Fruit fly (Drosophila melanogaster) whole organism, embryonic: ENCODE results near the gene Rab23.
A peak's percentile ranks its signal among the peaks of the same experiment; 100 is the strongest.

Source experiments
- ATbp ChIP-seq: fragments of 200-800 bp; sonication (Bioruptor generic); optimal IDR thresholded peaks from 2 replicates; lab custom pipeline; 2017; ENCODE audit warnings: missing biosample characterization, mild to moderate bottlenecking, missing genetic modification characterization, missing genetic modification reagents
- Abd-B ChIP-seq: fragments of 200-800 bp; sonication (Bioruptor generic); optimal IDR thresholded peaks from 2 replicates; lab custom pipeline; 2018; ENCODE audit warnings: missing biosample characterization, mild to moderate bottlenecking, missing genetic modification characterization, moderate library complexity
- Awh ChIP-seq: fragments of 200-800 bp; sonication (Bioruptor generic); IDR thresholded peaks from 2 replicates; pipeline ENCODE4, ENCODE4 v1.3.6; 2022; ENCODE audit warnings: missing biosample characterization, missing genetic modification characterization
- C15 ChIP-seq: fragments of 200-800 bp; sonication (Bioruptor generic); IDR thresholded peaks from 3 replicates; pipeline ENCODE4 v1.3.6; 2022; ENCODE audit warnings: missing biosample characterization, missing genetic modification characterization
- CG10267 ChIP-seq: fragments of 200-800 bp; sonication (Bioruptor generic); optimal IDR thresholded peaks from 2 replicates; lab custom pipeline; 2018; ENCODE audit warnings: missing biosample characterization, mild to moderate bottlenecking, missing genetic modification characterization, moderate library complexity
- CG10959 ChIP-seq: fragments of 200-800 bp; sonication (Bioruptor generic); IDR thresholded peaks from 2 replicates; pipeline ENCODE4 v1.3.6; 2022; ENCODE audit warnings: missing biosample characterization, missing genetic modification characterization
- CG11085 ChIP-seq: fragments of 200-800 bp; sonication (Bioruptor generic); IDR thresholded peaks from 2 replicates; pipeline ENCODE4 v1.3.6; 2022; ENCODE audit warnings: missing biosample characterization, missing genetic modification characterization
- CG12155 ChIP-seq: fragments of 200-800 bp; sonication (Bioruptor generic); optimal IDR thresholded peaks from 3 replicates; lab custom pipeline; 2016; ENCODE audit warnings: missing biosample characterization, missing genetic modification characterization
- CG12659 ChIP-seq: fragments of 200-800 bp; sonication (Bioruptor generic); optimal IDR thresholded peaks from 3 replicates; lab custom pipeline; 2017; ENCODE audit warnings: mild to moderate bottlenecking, missing biosample characterization, missing genetic modification reagents, missing genetic modification characterization
- CG2120 ChIP-seq: fragments of 200-800 bp; sonication (Bioruptor generic); optimal IDR thresholded peaks from 3 replicates; lab custom pipeline; 2016; ENCODE audit warnings: missing biosample characterization, missing genetic modification characterization
- CG31224 ChIP-seq: fragments of 200-800 bp; sonication (Bioruptor generic); IDR thresholded peaks from 2 replicates; pipeline ENCODE4 v1.3.6; 2022; ENCODE audit warnings: missing biosample characterization, missing genetic modification characterization
- CG3281 ChIP-seq: fragments of 200-800 bp; sonication (Bioruptor generic); optimal IDR thresholded peaks from 3 replicates; lab custom pipeline; 2017; ENCODE audit warnings: missing biosample characterization, mild to moderate bottlenecking, missing genetic modification characterization
- CG4282 ChIP-seq: fragments of 200-800 bp; sonication (Bioruptor generic); optimal IDR thresholded peaks from 2 replicates; lab custom pipeline; 2016; ENCODE audit warnings: missing biosample characterization, missing genetic modification characterization
- CG4328 ChIP-seq: fragments of 200-800 bp; sonication (Bioruptor generic); optimal IDR thresholded peaks from 3 replicates; lab custom pipeline; 2017; ENCODE audit warnings: missing biosample characterization, missing genetic modification reagents, missing genetic modification characterization
- CG4360 ChIP-seq: fragments of 200-800 bp; sonication (Bioruptor generic); IDR thresholded peaks from 2 replicates; pipeline ENCODE4 v1.3.6; 2022; ENCODE audit warnings: missing biosample characterization, missing genetic modification characterization
- CG7556 ChIP-seq: fragments of 200-800 bp; sonication (Bioruptor generic); optimal IDR thresholded peaks from 2 replicates; lab custom pipeline; 2017; ENCODE audit warnings: missing biosample characterization, mild to moderate bottlenecking, missing genetic modification characterization
- CG7928 ChIP-seq: fragments of 200-800 bp; sonication (Bioruptor generic); optimal IDR thresholded peaks from 2 replicates; lab custom pipeline; 2017; ENCODE audit warnings: missing biosample characterization, mild to moderate bottlenecking, missing genetic modification characterization
- CG8290 ChIP-seq, 3 experiments: fragments of 200-800 bp; sonication (Bioruptor generic); optimal IDR thresholded peaks; 2 replicates each; lab custom pipeline; 2016 to 2019; ENCODE audit warnings: missing biosample characterization in 3 of 3, missing genetic modification characterization in 3 of 3, mild to moderate bottlenecking in 2 of 3, moderate library complexity in 1 of 3
- Dip3 ChIP-seq: fragments of 200-800 bp; sonication (Bioruptor generic); optimal IDR thresholded peaks from 3 replicates; lab custom pipeline; 2016; ENCODE audit warnings: missing biosample characterization, missing genetic modification characterization
- E2f2 ChIP-seq: fragments of 200-800 bp; sonication (Bioruptor generic); IDR thresholded peaks from 2 replicates; pipeline ENCODE4 v1.3.6; 2022; ENCODE audit warnings: missing biosample characterization, missing genetic modification characterization
- Fer3 ChIP-seq: fragments of 200-800 bp; sonication (Bioruptor generic); optimal IDR thresholded peaks from 2 replicates; lab custom pipeline; 2018; ENCODE audit warnings: missing biosample characterization, mild to moderate bottlenecking, missing genetic modification characterization, moderate library complexity
- H15 ChIP-seq: fragments of 200-800 bp; sonication (Bioruptor generic); IDR thresholded peaks from 3 replicates; pipeline ENCODE4 v1.3.6; 2022; ENCODE audit warnings: missing biosample characterization, missing genetic modification characterization
- HLH4C ChIP-seq: fragments of 200-800 bp; sonication (Bioruptor generic); IDR thresholded peaks from 3 replicates; pipeline ENCODE4 v1.3.6; 2022; ENCODE audit warnings: missing biosample characterization, missing genetic modification characterization; ENCODE audit not compliant: partially characterized antibody
- Hmr ChIP-seq: fragments of 200-800 bp; sonication (Bioruptor generic); optimal IDR thresholded peaks from 3 replicates; lab custom pipeline; 2017; ENCODE audit warnings: mild to moderate bottlenecking, missing biosample characterization, missing genetic modification reagents, missing genetic modification characterization
- Hsf ChIP-seq: fragments of 200-800 bp; sonication (Bioruptor generic); optimal IDR thresholded peaks from 3 replicates; lab custom pipeline; 2016; ENCODE audit warnings: missing biosample characterization, missing genetic modification characterization
- Mrtf ChIP-seq: fragments of 200-800 bp; sonication (Bioruptor generic); IDR thresholded peaks from 3 replicates; pipeline ENCODE4 v1.3.6; 2022; ENCODE audit warnings: missing biosample characterization, missing genetic modification characterization
- NC2β ChIP-seq: fragments of 200-800 bp; sonication (Bioruptor generic); optimal IDR thresholded peaks from 2 replicates; lab custom pipeline; 2016; ENCODE audit warnings: missing biosample characterization, missing genetic modification characterization
- NK7.1 ChIP-seq: fragments of 200-800 bp; sonication (Bioruptor generic); optimal IDR thresholded peaks from 3 replicates; lab custom pipeline; 2016; ENCODE audit warnings: missing biosample characterization, missing genetic modification characterization
- Nf-YC ChIP-seq: fragments of 200-800 bp; optimal IDR thresholded peaks from 3 replicates; lab custom pipeline; 2019; ENCODE audit warnings: missing biosample characterization, mild to moderate bottlenecking, missing genetic modification characterization, moderate library complexity
- PHDP ChIP-seq: fragments of 200-800 bp; sonication (Bioruptor generic); optimal IDR thresholded peaks from 3 replicates; lab custom pipeline; 2018; ENCODE audit warnings: missing biosample characterization, mild to moderate bottlenecking, missing genetic modification characterization, moderate library complexity
- Ravus ChIP-seq: fragments of 200-800 bp; sonication (Bioruptor generic); IDR thresholded peaks from 2 replicates; pipeline ENCODE4 v1.3.6; 2022; ENCODE audit warnings: missing biosample characterization, missing genetic modification characterization
- Sox100B ChIP-seq: fragments of 200-800 bp; sonication (Bioruptor generic); optimal IDR thresholded peaks from 3 replicates; lab custom pipeline; 2018; ENCODE audit warnings: missing biosample characterization, mild to moderate bottlenecking, missing genetic modification characterization
- bigmax ChIP-seq: fragments of 200-800 bp; sonication (Bioruptor generic); optimal IDR thresholded peaks from 2 replicates; lab custom pipeline; 2018; ENCODE audit warnings: missing biosample characterization, mild to moderate bottlenecking, missing genetic modification characterization
- chm ChIP-seq: fragments of 200-800 bp; sonication (Bioruptor generic); IDR thresholded peaks from 2 replicates; pipeline ENCODE4 v1.3.6; 2022; ENCODE audit warnings: missing biosample characterization, missing genetic modification characterization
- ci ChIP-seq: fragments of 200-800 bp; sonication (Bioruptor generic); IDR thresholded peaks from 3 replicates; pipeline ENCODE4 v1.3.6; 2022; ENCODE audit warnings: missing biosample characterization, missing genetic modification characterization
- ewg ChIP-seq: fragments of 200-800 bp; sonication (Bioruptor generic); optimal IDR thresholded peaks from 3 replicates; lab custom pipeline; 2017; ENCODE audit warnings: mild to moderate bottlenecking, missing biosample characterization, missing genetic modification reagents, missing genetic modification characterization
- hb ChIP-seq: fragments of 200-800 bp; sonication (Bioruptor generic); IDR thresholded peaks from 3 replicates; pipeline ENCODE4 v1.3.6; 2022; ENCODE audit warnings: missing biosample characterization, missing genetic modification characterization; ENCODE audit not compliant: partially characterized antibody
- hbn ChIP-seq: fragments of 200-800 bp; sonication (Bioruptor generic); IDR thresholded peaks from 2 replicates; pipeline ENCODE4 v1.3.6; 2022; ENCODE audit warnings: missing biosample characterization, missing genetic modification characterization; ENCODE audit not compliant: partially characterized antibody
- hth ChIP-seq: fragments of >200 bp; optimal IDR thresholded peaks from 2 replicates; lab custom pipeline; 2017; ENCODE audit warnings: inconsistent platforms
- maf-S ChIP-seq: fragments of 200-800 bp; sonication (Bioruptor generic); optimal IDR thresholded peaks from 2 replicates; lab custom pipeline; 2016; ENCODE audit warnings: missing biosample characterization, missing genetic modification characterization
- nerfin-1 ChIP-seq: fragments of 200-800 bp; sonication (Bioruptor generic); optimal IDR thresholded peaks from 3 replicates; lab custom pipeline; 2019; ENCODE audit warnings: missing biosample characterization, mild to moderate bottlenecking, missing genetic modification characterization, moderate library complexity
- onecut ChIP-seq: fragments of 200-800 bp; sonication (Bioruptor generic); IDR thresholded peaks from 2 replicates; pipeline ENCODE4 v1.3.6; 2022; ENCODE audit warnings: missing biosample characterization, missing genetic modification characterization
- pum ChIP-seq: fragments of 200-800 bp; sonication (Bioruptor generic); optimal IDR thresholded peaks from 2 replicates; lab custom pipeline; 2016; ENCODE audit warnings: missing biosample characterization, missing genetic modification characterization
- schlank ChIP-seq: fragments of 200-800 bp; sonication (Bioruptor generic); optimal IDR thresholded peaks from 2 replicates; lab custom pipeline; 2018; ENCODE audit warnings: missing biosample characterization, mild to moderate bottlenecking, missing genetic modification characterization
- sima ChIP-seq: fragments of 200-800 bp; sonication (Bioruptor generic); optimal IDR thresholded peaks from 2 replicates; lab custom pipeline; 2016; ENCODE audit warnings: missing biosample characterization, missing genetic modification characterization
- sisA ChIP-seq: fragments of 200-800 bp; sonication (Bioruptor generic); IDR thresholded peaks from 2 replicates; pipeline ENCODE4 v1.3.6; 2022; ENCODE audit warnings: missing biosample characterization, missing genetic modification characterization
- trh ChIP-seq: fragments of 200-800 bp; sonication (Bioruptor generic); optimal IDR thresholded peaks from 2 replicates; lab custom pipeline; 2016; ENCODE audit warnings: missing biosample characterization, missing genetic modification characterization
- vfl ChIP-seq: fragments of 200-800 bp; sonication (Bioruptor generic); optimal IDR thresholded peaks from 2 replicates; lab custom pipeline; 2016; ENCODE audit warnings: missing biosample characterization, missing genetic modification characterization

Gene Rab23

dm6 chr3R:5668928-5669739 is 16.1 kb downstream of the Rab23 start, which contains the start of the genes Xe7 and Atg17 (continued):
- TF ChIP-seq hbn: no peak
- TF ChIP-seq CG12659: peak; percentile 94
- peak; percentile 60 for TF ChIP-seq CG10959 (GFP tag; lab: Robert Waterston, UW)
- no peak for TF ChIP-seq bigmax
- peak; percentile 82 for TF ChIP-seq nerfin-1 (tag; lab: Kevin White, UChicago)
- peak; percentile 90 for TF ChIP-seq CG11085 (GFP tag; lab: Robert Waterston, UW)
- TF ChIP-seq CG4282 (GFP tag; lab: Kevin White, UChicago): peak; percentile 61
- peak; percentile 84 for TF ChIP-seq maf-S (GFP tag; lab: Kevin White, UChicago)
- TF ChIP-seq ewg: peak; percentile 80
- peak; percentile 87 for TF ChIP-seq CG10267 (tag; lab: Kevin White, UChicago)
- peak; percentile 87 for TF ChIP-seq Nf-YC (tag; lab: Kevin White, UChicago)
- peak; percentile 92 for TF ChIP-seq trh (GFP tag; lab: Kevin White, UChicago)
- TF ChIP-seq CG3281 (GFP tag; lab: Kevin White, UChicago): peak; percentile 88
- no peak for TF ChIP-seq CG4360 (GFP tag; lab: Robert Waterston, UW)
- peak; percentile 87 for TF ChIP-seq H15 (GFP tag; lab: Robert Waterston, UW)
- TF ChIP-seq Sox100B (GFP tag; lab: Kevin White, UChicago): peak; percentile 89
- TF ChIP-seq E2f2 (GFP tag; lab: Robert Waterston, UW): peak; percentile 64
- peak; percentile 97 for TF ChIP-seq CG2120 (GFP tag; lab: Kevin White, UChicago)
- TF ChIP-seq hb (GFP tag; lab: Robert Waterston, UW): peak; percentile 60; the same call in 1 of the 3 replicates
- TF ChIP-seq hth: no peak
- TF ChIP-seq pum (GFP tag; lab: Kevin White, UChicago): peak; percentile 90
- TF ChIP-seq onecut (GFP tag; lab: Robert Waterston, UW): peak; percentile 56; the same call in 1 of the 2 replicates
- peak; percentile 58 for TF ChIP-seq HLH4C (GFP tag; lab: Robert Waterston, UW)
- peak; percentile 87 for TF ChIP-seq CG31224 (GFP tag; lab: Robert Waterston, UW)
- TF ChIP-seq schlank (tag; lab: Kevin White, UChicago): peak; percentile 81
- peak; percentile 83 for TF ChIP-seq CG7556 (GFP tag; lab: Kevin White, UChicago)
- TF ChIP-seq CG7928: peak; percentile 74
- peak; percentile 67 for TF ChIP-seq Awh
- peak; percentile 80 for TF ChIP-seq NC2β (GFP tag; lab: Kevin White, UChicago)
- TF ChIP-seq Fer3 (tag; lab: Kevin White, UChicago): peak; percentile 92
- TF ChIP-seq Mrtf: peak; percentile 89; the same call in 2 of the 3 replicates
- peak; percentile 96 for TF ChIP-seq Abd-B (GFP tag; lab: Kevin White, UChicago)
- TF ChIP-seq NK7.1 (GFP tag; lab: Kevin White, UChicago): peak; percentile 52
- TF ChIP-seq ci (GFP tag; lab: Robert Waterston, UW): peak; percentile 80
- peak; percentile 93 for TF ChIP-seq Dip3 (GFP tag; lab: Kevin White, UChicago)
- peak; percentile 95 for TF ChIP-seq Hsf (GFP tag; lab: Kevin White, UChicago)
- peak; percentile 67; the same call in 1 of the 3 replicates for TF ChIP-seq C15
- peak; percentile 59 for TF ChIP-seq ATbp
- TF ChIP-seq vfl (GFP tag; lab: Kevin White, UChicago): peak; percentile 91
- peak; percentile 93 for TF ChIP-seq CG12155
- TF ChIP-seq PHDP: peak; percentile 87
- peak; percentile 92 for TF ChIP-seq CG4328 (GFP tag; lab: Kevin White, UChicago)
- TF ChIP-seq Hmr (GFP tag; lab: Kevin White, UChicago): peak; percentile 93
- peak; percentile 35; the same call in 1 of the 2 replicates for TF ChIP-seq chm (GFP tag; lab: Robert Waterston, UW)
- TF ChIP-seq sisA (GFP tag; lab: Robert Waterston, UW): peak; percentile 95
- peak; percentile 63 for TF ChIP-seq Ravus (GFP tag; lab: Robert Waterston, UW)
- no peak for TF ChIP-seq sima
- peak; percentile 85 for TF ChIP-seq CG8290 (GFP tag; optimal IDR thresholded peaks at IDR 0.05; lab: Kevin White, UChicago)
- peak; percentile 26 to 74 for TF ChIP-seq CG8290 (tag; optimal IDR thresholded peaks at IDR 0.05; lab: Kevin White, UChicago)
